Worm (Caenorhabditis elegans) whole organism, young adult: ENCODE measurements around the gene H39E20.1.

Source experiments
- B0336.3 ChIP-seq: fragments of 200-800 bp; sonication (Bioruptor generic); IDR thresholded peaks from 2 replicates; pipeline ENCODE4 v1.3.6; 2022; ENCODE audit warnings: missing genetic modification characterization, missing compliant biosample characterization
- C17E4.6 ChIP-seq: fragments of 200-800 bp; sonication (Bioruptor generic); IDR thresholded peaks from 2 replicates; pipeline ENCODE4 v1.3.6; 2022; ENCODE audit warnings: missing genetic modification reagents, missing genetic modification characterization, missing compliant biosample characterization
- F49E8.2 ChIP-seq: sonication (generic microtip); optimal IDR thresholded peaks from 3 replicates; lab custom pipeline; 2017; ENCODE audit warnings: missing genetic modification characterization, mild to moderate bottlenecking, missing compliant biosample characterization, antibody characterized with exemption, moderate library complexity; ENCODE audit not compliant: insufficient read depth
- F55B11.4 ChIP-seq: sonication (generic microtip); optimal IDR thresholded peaks from 2 replicates; lab custom pipeline; 2016; ENCODE audit warnings: missing compliant biosample characterization, missing genetic modification characterization, borderline replicate concordance; ENCODE audit not compliant: insufficient read depth
- F57A8.1 ChIP-seq: fragments of 200-800 bp; sonication (Bioruptor generic); optimal IDR thresholded peaks from 2 replicates; lab custom pipeline; 2018; ENCODE audit warnings: mild to moderate bottlenecking, missing genetic modification characterization, moderate library complexity, missing compliant biosample characterization
- K11D2.4 ChIP-seq: fragments of 200-800 bp; sonication (Bioruptor generic); IDR thresholded peaks from 2 replicates; pipeline ENCODE4 v1.3.6; 2022; ENCODE audit warnings: missing genetic modification reagents, missing genetic modification characterization, missing compliant biosample characterization
- Y53G8AR.9 ChIP-seq: fragments of 200-800 bp; sonication (Bioruptor generic); conservative IDR thresholded peaks from 2 replicates; pipeline ENCODE4 v1.3.6; 2022; ENCODE audit warnings: missing genetic modification reagents, missing genetic modification characterization, missing compliant biosample characterization
- Y67H2A.10 ChIP-seq: fragments of 200-800 bp; sonication (Bioruptor generic); conservative IDR thresholded peaks from 2 replicates; pipeline ENCODE4 v1.3.6; 2022; ENCODE audit warnings: missing genetic modification reagents, missing genetic modification characterization, missing compliant biosample characterization
- Y95B8A.8 ChIP-seq: fragments of 200-800 bp; sonication (Bioruptor generic); IDR thresholded peaks from 2 replicates; pipeline ENCODE4 v1.3.6; 2022; ENCODE audit warnings: missing genetic modification reagents, missing genetic modification characterization, missing compliant biosample characterization
- ZK185.1 ChIP-seq: sonication (generic microtip); optimal IDR thresholded peaks from 2 replicates; lab custom pipeline; 2016; ENCODE audit warnings: mild to moderate bottlenecking, missing genetic modification characterization, missing compliant biosample characterization; ENCODE audit not compliant: poor library complexity, severe bottlenecking
- ama-1 ChIP-seq, 3 experiments: fragments of 150-350 bp in 1 of 3; sonication (generic microtip) in 2 of 3; optimal IDR thresholded peaks; 2 replicates each; lab custom pipeline; 2014 to 2018; ENCODE audit warnings: missing biosample characterization in 2 of 3, missing genetic modification characterization in 2 of 3, missing genetic modification reagents in 2 of 3
- atf-7 ChIP-seq: sonication (generic microtip); optimal IDR thresholded peaks from 2 replicates; lab custom pipeline; 2017; ENCODE audit warnings: mild to moderate bottlenecking, missing genetic modification characterization, missing compliant biosample characterization
- athp-1 ChIP-seq: sonication (generic microtip); optimal IDR thresholded peaks from 2 replicates; lab custom pipeline; 2017; ENCODE audit warnings: mild to moderate bottlenecking, missing genetic modification characterization, missing compliant biosample characterization
- bed-2 ChIP-seq: fragments of 200-800 bp; sonication (Bioruptor generic); IDR thresholded peaks from 2 replicates; pipeline ENCODE4 v1.3.6; 2022; ENCODE audit warnings: missing genetic modification reagents, missing genetic modification characterization, missing compliant biosample characterization
- ccch-3 ChIP-seq: fragments of 200-800 bp; sonication (Bioruptor generic); optimal IDR thresholded peaks from 2 replicates; lab custom pipeline; 2018; ENCODE audit warnings: mild to moderate bottlenecking, missing genetic modification characterization, missing compliant biosample characterization
- cebp-1 ChIP-seq, 2 experiments: fragments of 200-800 bp in 1 of 2; sonication (Bioruptor generic) in 1 of 2; sonication (generic microtip) in 1 of 2; IDR thresholded peaks in 1 of 2; optimal IDR thresholded peaks in 1 of 2; 2 replicates each; pipeline versions ENCODE4 v1.3.6 to Lab custom; 2017 to 2022; ENCODE audit warnings: missing compliant biosample characterization in 2 of 2, missing genetic modification characterization in 2 of 2, mild to moderate bottlenecking in 1 of 2, missing genetic modification reagents in 1 of 2, moderate library complexity in 1 of 2
- ceh-79 ChIP-seq: sonication (generic microtip); optimal IDR thresholded peaks from 2 replicates; lab custom pipeline; 2017; ENCODE audit warnings: mild to moderate bottlenecking, missing genetic modification characterization, missing compliant biosample characterization
- ceh-91 ChIP-seq: fragments of 200-800 bp; sonication (Bioruptor generic); IDR thresholded peaks from 2 replicates; pipeline ENCODE4 v1.3.6; 2022; ENCODE audit warnings: missing genetic modification reagents, missing genetic modification characterization, missing compliant biosample characterization
- chd-7 ChIP-seq: sonication (generic microtip); optimal IDR thresholded peaks from 2 replicates; lab custom pipeline; 2016; ENCODE audit warnings: mild to moderate bottlenecking, missing genetic modification characterization, moderate library complexity, missing compliant biosample characterization
- die-1 ChIP-seq: sonication (generic microtip); optimal IDR thresholded peaks from 2 replicates; lab custom pipeline; 2016; ENCODE audit warnings: missing genotype, mild to moderate bottlenecking, missing genetic modification characterization, missing compliant biosample characterization
- dox-1 ChIP-seq: fragments of 200-800 bp; sonication (Bioruptor generic); IDR thresholded peaks from 2 replicates; pipeline ENCODE4 v1.3.6; 2022; ENCODE audit warnings: missing genetic modification reagents, missing genetic modification characterization, missing compliant biosample characterization
- dpff-1 ChIP-seq: sonication (generic microtip); optimal IDR thresholded peaks from 2 replicates; lab custom pipeline; 2017; ENCODE audit warnings: mild to moderate bottlenecking, missing genetic modification characterization, missing compliant biosample characterization
- ekl-4 ChIP-seq: fragments of 200-800 bp; sonication (Bioruptor generic); IDR thresholded peaks from 2 replicates; pipeline ENCODE4 v1.3.6; 2022; ENCODE audit warnings: missing genetic modification reagents, missing genetic modification characterization, missing compliant biosample characterization
- hlh-26 ChIP-seq: fragments of 200-800 bp; sonication (Bioruptor generic); conservative IDR thresholded peaks from 2 replicates; pipeline ENCODE4 v1.3.6; 2022; ENCODE audit warnings: missing genetic modification reagents, missing genetic modification characterization, missing compliant biosample characterization
- hmg-1.2 ChIP-seq: fragments of 200-800 bp; sonication (Bioruptor generic); IDR thresholded peaks from 2 replicates; pipeline ENCODE4 v1.3.6; 2022; ENCODE audit warnings: missing genetic modification reagents, missing genetic modification characterization, missing compliant biosample characterization
- hrde-1 ChIP-seq: sonication (generic microtip); optimal IDR thresholded peaks from 2 replicates; lab custom pipeline; 2016; ENCODE audit warnings: missing genetic modification characterization, mild to moderate bottlenecking, missing compliant biosample characterization, moderate library complexity, missing genotype, missing genetic modification reagents, borderline replicate concordance
- lin-40 ChIP-seq: sonication (generic microtip); optimal IDR thresholded peaks from 2 replicates; lab custom pipeline; 2016; ENCODE audit warnings: missing genetic modification characterization, mild to moderate bottlenecking, missing compliant biosample characterization, missing genotype, missing genetic modification reagents
- madf-8 ChIP-seq: fragments of 200-800 bp; sonication (Bioruptor generic); conservative IDR thresholded peaks from 2 replicates; pipeline ENCODE4 v1.3.6; 2022; ENCODE audit warnings: missing genetic modification reagents, missing genetic modification characterization, missing compliant biosample characterization
- mxl-1 ChIP-seq: sonication (generic microtip); optimal IDR thresholded peaks from 2 replicates; lab custom pipeline; 2016; ENCODE audit warnings: missing genetic modification characterization, missing compliant biosample characterization
- nfyb-1 ChIP-seq: fragments of 200-800 bp; sonication (Bioruptor generic); IDR thresholded peaks from 2 replicates; pipeline ENCODE4 v1.3.6; 2022; ENCODE audit warnings: missing genetic modification reagents, missing genetic modification characterization, missing compliant biosample characterization
- nhr-179 ChIP-seq: sonication (generic microtip); optimal IDR thresholded peaks from 2 replicates; lab custom pipeline; 2016; ENCODE audit warnings: mild to moderate bottlenecking, missing genetic modification characterization, missing compliant biosample characterization
- nhr-80 ChIP-seq: sonication (generic microtip); optimal IDR thresholded peaks from 2 replicates; lab custom pipeline; 2016; ENCODE audit warnings: missing genetic modification characterization, missing compliant biosample characterization
- pbrm-1 ChIP-seq: fragments of 200-800 bp; sonication (Bioruptor generic); IDR thresholded peaks from 2 replicates; pipeline ENCODE4 v1.3.6; 2022; ENCODE audit warnings: missing genetic modification reagents, missing genetic modification characterization, missing compliant biosample characterization
- pha-4 ChIP-seq: fragments of 150-350 bp; sonication (generic microtip); optimal IDR thresholded peaks from 2 replicates; lab custom pipeline; 2014; ENCODE audit warnings: missing biosample characterization, missing genetic modification reagents, missing genetic modification characterization
- repo-1 ChIP-seq: sonication (generic microtip); optimal IDR thresholded peaks from 2 replicates; lab custom pipeline; 2017; ENCODE audit warnings: mild to moderate bottlenecking, missing genetic modification characterization, missing compliant biosample characterization
- rpc-1 ChIP-seq, 2 experiments: fragments of 150-350 bp in 1 of 2; sonication (generic microtip) in 1 of 2; optimal IDR thresholded peaks; 2 replicates each; lab custom pipeline; 2014 to 2018; ENCODE audit warnings: missing biosample characterization in 1 of 2, missing genetic modification characterization in 1 of 2, missing genetic modification reagents in 1 of 2, missing genotype in 1 of 2
- snpc-1.3 ChIP-seq: sonication (generic microtip); optimal IDR thresholded peaks from 2 replicates; lab custom pipeline; 2017; ENCODE audit warnings: missing genetic modification characterization, mild to moderate bottlenecking, missing compliant biosample characterization, antibody characterized with exemption, moderate library complexity, missing genotype, missing genetic modification reagents; ENCODE audit not compliant: insufficient read depth
- snpc-3.4 ChIP-seq: sonication (generic microtip); optimal IDR thresholded peaks from 2 replicates; lab custom pipeline; 2017; ENCODE audit warnings: missing genetic modification characterization, mild to moderate bottlenecking, missing compliant biosample characterization, antibody characterized with exemption, moderate library complexity, missing genotype, missing genetic modification reagents
- tlf-1 ChIP-seq: fragments of 200-800 bp; sonication (Bioruptor generic); optimal IDR thresholded peaks from 2 replicates; lab custom pipeline; 2018; ENCODE audit warnings: mild to moderate bottlenecking, missing genetic modification characterization, missing compliant biosample characterization
- unc-130 ChIP-seq: sonication (generic microtip); optimal IDR thresholded peaks from 2 replicates; lab custom pipeline; 2016; ENCODE audit warnings: missing genetic modification reagents, missing genetic modification characterization, missing compliant biosample characterization
- zfh-2 ChIP-seq: fragments of 200-800 bp; sonication (Bioruptor generic); conservative IDR thresholded peaks from 2 replicates; pipeline ENCODE4 v1.3.6; 2022; ENCODE audit warnings: missing genetic modification reagents, missing genetic modification characterization, missing compliant biosample characterization
- ztf-18 ChIP-seq: sonication (generic microtip); optimal IDR thresholded peaks from 2 replicates; lab custom pipeline; 2016; ENCODE audit warnings: missing genotype, mild to moderate bottlenecking, missing genetic modification characterization, missing compliant biosample characterization
- ztf-22 ChIP-seq: fragments of 200-800 bp; sonication (Bioruptor generic); optimal IDR thresholded peaks from 2 replicates; lab custom pipeline; 2018; ENCODE audit warnings: mild to moderate bottlenecking, missing genetic modification characterization, moderate library complexity, missing compliant biosample characterization
- ztf-25 ChIP-seq: fragments of 200-800 bp; sonication (Bioruptor generic); IDR thresholded peaks from 2 replicates; pipeline ENCODE4 v1.3.6; 2022; ENCODE audit warnings: missing genetic modification reagents, missing genetic modification characterization, missing compliant biosample characterization
- ztf-26 ChIP-seq: sonication (generic microtip); optimal IDR thresholded peaks from 2 replicates; lab custom pipeline; 2017; ENCODE audit warnings: missing genetic modification characterization, missing compliant biosample characterization
- ztf-28 ChIP-seq: fragments of 200-800 bp; sonication (Bioruptor generic); IDR thresholded peaks from 2 replicates; pipeline ENCODE4 v1.3.6; 2022; ENCODE audit warnings: missing genetic modification reagents, missing genetic modification characterization, missing compliant biosample characterization

Gene H39E20.1

DNA sequence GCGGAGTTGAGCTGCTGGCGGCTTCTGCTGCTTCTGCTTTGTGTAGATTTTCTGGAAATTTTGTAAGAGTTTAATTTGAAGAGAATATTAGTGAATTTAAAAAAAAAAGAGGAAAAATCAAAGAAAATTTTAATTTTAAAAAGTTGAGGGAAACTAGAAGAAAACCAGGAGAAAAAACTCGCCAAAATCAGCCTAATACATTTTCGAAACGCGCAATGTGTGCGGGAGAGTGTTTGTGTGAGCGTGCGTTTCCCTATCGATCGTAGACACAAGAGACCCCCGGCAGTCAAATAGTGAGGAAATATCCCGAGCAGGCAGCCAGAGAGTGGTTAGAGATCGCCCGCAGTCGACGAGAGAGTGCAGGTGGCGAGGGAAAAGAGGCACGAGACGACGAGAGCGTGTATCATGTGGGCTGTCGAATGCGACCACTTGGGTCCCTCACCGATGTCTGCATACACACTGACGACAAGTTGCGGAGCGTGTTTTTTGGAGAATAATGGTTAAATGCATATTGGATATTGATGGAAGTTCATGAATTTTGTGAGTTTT lies 49.3 kb upstream of the H39E20.1 start, which contains the start of gene zfp-3 (continued):
- TF ChIP-seq rpc-1 (optimal IDR thresholded peaks at IDR 0.05; lab: Kevin White, UChicago) = no peak
- TF ChIP-seq rpc-1 (tag; optimal IDR thresholded peaks at IDR 0.05; lab: Kevin White, UChicago) = no peak
- peak; percentile 87 for TF ChIP-seq ZK185.1 (tag; lab: Kevin White, UChicago)
- TF ChIP-seq dpff-1 = no peak
- TF ChIP-seq athp-1 (tag; lab: Kevin White, UChicago) = peak; percentile 92
- TF ChIP-seq madf-8 (GFP tag; lab: Robert Waterston, UW) = no peak
- no peak for TF ChIP-seq F57A8.1
- peak; percentile 88 for TF ChIP-seq B0336.3 (GFP tag; lab: Robert Waterston, UW)
- TF ChIP-seq ccch-3 (GFP tag; lab: Kevin White, UChicago) = no peak
- peak; percentile 76 for TF ChIP-seq nhr-80 (tag; lab: Kevin White, UChicago)
- no peak for TF ChIP-seq F49E8.2
- TF ChIP-seq lin-40 (tag; lab: Kevin White, UChicago) = peak; percentile 95
- peak; percentile 39 for TF ChIP-seq ztf-18 (tag; lab: Kevin White, UChicago)
- no peak for TF ChIP-seq ceh-91
- TF ChIP-seq cebp-1 (GFP tag; IDR thresholded peaks at IDR 0.05; lab: Robert Waterston, UW) = 0 out of 2 replicates have a peak, but pooled peaks have one; percentile 45
- no peak for TF ChIP-seq cebp-1 (tag; optimal IDR thresholded peaks at IDR 0.05; lab: Kevin White, UChicago)
- TF ChIP-seq bed-2 (GFP tag; lab: Robert Waterston, UW) = no peak
- no peak for TF ChIP-seq hrde-1
- TF ChIP-seq nhr-179 = no peak
- peak; percentile 93 for TF ChIP-seq hmg-1.2 (GFP tag; lab: Robert Waterston, UW)
- TF ChIP-seq ztf-22 = peak; percentile 61
- TF ChIP-seq ceh-79 (tag; lab: Kevin White, UChicago) = no peak
- peak; percentile 84 for TF ChIP-seq pha-4 (tag; lab: Kevin White, UChicago)
- no peak for TF ChIP-seq ztf-28 (GFP tag; lab: Robert Waterston, UW)
- no peak for TF ChIP-seq ama-1 (optimal IDR thresholded peaks at IDR 0.05; lab: Kevin White, UChicago)
- TF ChIP-seq ama-1 (GFP tag; optimal IDR thresholded peaks at IDR 0.05; lab: Kevin White, UChicago) = no peak
- TF ChIP-seq Y95B8A.8 (GFP tag; lab: Robert Waterston, UW) = no peak
- no peak for TF ChIP-seq mxl-1 (tag; lab: Kevin White, UChicago)
- TF ChIP-seq tlf-1 (GFP tag; lab: Kevin White, UChicago) = peak; percentile 56
- peak; percentile 92 for TF ChIP-seq ekl-4 (GFP tag; lab: Robert Waterston, UW)
- TF ChIP-seq die-1 (tag; lab: Kevin White, UChicago) = peak; percentile 11
- peak; percentile 76 for TF ChIP-seq chd-7
- TF ChIP-seq hlh-26 (GFP tag; lab: Robert Waterston, UW) = no peak
- TF ChIP-seq ztf-25 = no peak
- no peak for TF ChIP-seq unc-130 (GFP tag; lab: Kevin White, UChicago)
- peak; percentile 70 for TF ChIP-seq repo-1 (tag; lab: Kevin White, UChicago)
- TF ChIP-seq K11D2.4 (GFP tag; lab: Robert Waterston, UW) = peak; percentile 89
- TF ChIP-seq zfh-2 (GFP tag; lab: Robert Waterston, UW) = peak; percentile 97
- no peak for TF ChIP-seq C17E4.6 (GFP tag; lab: Robert Waterston, UW)
- TF ChIP-seq ztf-26 (tag; lab: Kevin White, UChicago) = peak; percentile 91
- no peak for TF ChIP-seq snpc-3.4 (tag; lab: Kevin White, UChicago)
- TF ChIP-seq atf-7 (tag; lab: Kevin White, UChicago) = peak; percentile 92
- peak; percentile 87 for TF ChIP-seq Y67H2A.10 (GFP tag; lab: Robert Waterston, UW)
- peak; percentile 85 for TF ChIP-seq dox-1 (GFP tag; lab: Robert Waterston, UW)
- TF ChIP-seq F55B11.4 (tag; lab: Kevin White, UChicago) = no peak
- TF ChIP-seq nfyb-1 (GFP tag; lab: Robert Waterston, UW) = peak; percentile 84
- TF ChIP-seq Y53G8AR.9 (GFP tag; lab: Robert Waterston, UW) = peak; percentile 77; the same call in 1 of the 2 replicates
- TF ChIP-seq snpc-1.3 (tag; lab: Kevin White, UChicago) = no peak
- TF ChIP-seq pbrm-1 (GFP tag; lab: Robert Waterston, UW) = peak; percentile 90
